Fruit fly (Drosophila melanogaster): Measurements from ENCODE around the gene SMC6.

- TF ChIP-seq Sin3A (optimal IDR thresholded peaks at IDR 0.05) (no peak), h (optimal IDR thresholded peaks at IDR 0.05) (no peak), psq (optimal IDR thresholded peaks at IDR 0.05) (peak; percentile 62), insv (optimal IDR thresholded peaks at IDR 0.05) (no peak), Myc (optimal IDR thresholded peaks at IDR 0.05) (no peak), ttk (optimal IDR thresholded peaks at IDR 0.05) (no peak)
Observed at dm6 chr3R:24231206-24231502, 37.9 kb upstream of the SMC6 start.
